Fruit fly (Drosophila melanogaster): ENCODE data around the gene Or35a.

dm6 chr2L:15614728-15615127 lies 8.6 kb downstream of the Or35a start, which contains the start of gene CG15254:
- TF ChIP-seq Myc (optimal IDR thresholded peaks at IDR 0.05) (no peak), psq (optimal IDR thresholded peaks at IDR 0.05) (no peak), insv (optimal IDR thresholded peaks at IDR 0.05) (no peak), Sin3A (optimal IDR thresholded peaks at IDR 0.05) (no peak)

All from Kc167 (cell line).